Worm (Caenorhabditis elegans) whole organism, L3 larva: ENCODE data around the gene gut-2.

Experiments
- ZK546.5 ChIP-seq: sonication (generic microtip); optimal IDR thresholded peaks from 2 replicates; lab custom pipeline; 2017; ENCODE audit warnings: missing biosample characterization, missing genetic modification characterization
- ama-1 ChIP-seq: fragments of 150-350 bp; optimal IDR thresholded peaks from 2 replicates; lab custom pipeline; 2018
- ceh-16 ChIP-seq: sonication (generic microtip); optimal IDR thresholded peaks from 2 replicates; lab custom pipeline; 2017; ENCODE audit warnings: missing biosample characterization, missing genetic modification characterization
- ceh-28 ChIP-seq: fragments of 150-350 bp; optimal IDR thresholded peaks from 2 replicates; lab custom pipeline; 2014; ENCODE audit warnings: missing biosample characterization, missing genetic modification reagents, missing genetic modification characterization
- ceh-9 ChIP-seq: sonication (generic microtip); optimal IDR thresholded peaks from 2 replicates; lab custom pipeline; 2018; ENCODE audit warnings: missing biosample characterization, missing genetic modification characterization
- daf-12 ChIP-seq: fragments of 150-350 bp; optimal IDR thresholded peaks from 2 replicates; lab custom pipeline; 2014; ENCODE audit warnings: missing biosample characterization, missing genetic modification reagents, missing genetic modification characterization
- egl-27 ChIP-seq: sonication (generic microtip); optimal IDR thresholded peaks from 4 replicates; lab custom pipeline; 2017; ENCODE audit warnings: missing biosample characterization, missing genetic modification reagents, missing genetic modification characterization
- egl-5 ChIP-seq: fragments of 150-350 bp; optimal IDR thresholded peaks from 2 replicates; lab custom pipeline; 2017; ENCODE audit warnings: missing biosample characterization, missing genetic modification reagents, missing genetic modification characterization, inconsistent platforms
- elt-1 ChIP-seq: fragments of 150-350 bp; optimal IDR thresholded peaks from 2 replicates; lab custom pipeline; 2014; ENCODE audit warnings: missing biosample characterization, missing genetic modification characterization
- elt-2 ChIP-seq: sonication (generic microtip); optimal IDR thresholded peaks from 2 replicates; lab custom pipeline; 2016; ENCODE audit warnings: missing genetic modification reagents, mild to moderate bottlenecking, missing genetic modification characterization, missing compliant biosample characterization
- elt-3 ChIP-seq, 3 experiments: fragments of 150-350 bp in 1 of 3; sonication (generic microtip) in 2 of 3; optimal IDR thresholded peaks; 2 replicates in 2 of 3; 4 replicates in 1 of 3; lab custom pipeline; 2014 to 2017; ENCODE audit warnings: missing biosample characterization in 3 of 3, missing genetic modification characterization in 3 of 3
- eor-1 ChIP-seq, 2 experiments: fragments of 150-350 bp; optimal IDR thresholded peaks; 2 replicates each; lab custom pipeline; 2014 to 2018; ENCODE audit warnings: missing biosample characterization in 2 of 2, missing genetic modification characterization in 2 of 2
- fkh-10 ChIP-seq: sonication (generic microtip); optimal IDR thresholded peaks from 2 replicates; lab custom pipeline; 2017; ENCODE audit warnings: missing biosample characterization, missing genetic modification reagents, missing genetic modification characterization
- fos-1 ChIP-seq: fragments of 150-350 bp; optimal IDR thresholded peaks from 2 replicates; lab custom pipeline; 2014; ENCODE audit warnings: missing biosample characterization, missing genetic modification characterization
- hmg-11 ChIP-seq: sonication (generic microtip); optimal IDR thresholded peaks from 2 replicates; lab custom pipeline; 2016; ENCODE audit warnings: missing genetic modification characterization, missing compliant biosample characterization
- lin-15B ChIP-seq: fragments of 150-350 bp; optimal IDR thresholded peaks from 2 replicates; lab custom pipeline; 2014; ENCODE audit warnings: missing biosample characterization, missing genetic modification characterization
- lin-39 ChIP-seq: fragments of 150-350 bp; optimal IDR thresholded peaks from 2 replicates; lab custom pipeline; 2018; ENCODE audit warnings: missing biosample characterization, missing genetic modification reagents, missing genetic modification characterization
- lsy-12 ChIP-seq: sonication (generic microtip); optimal IDR thresholded peaks from 2 replicates; lab custom pipeline; 2016; ENCODE audit warnings: mild to moderate bottlenecking, missing genetic modification characterization, missing compliant biosample characterization
- mdl-1 ChIP-seq: fragments of 150-350 bp; optimal IDR thresholded peaks from 2 replicates; lab custom pipeline; 2014; ENCODE audit warnings: missing biosample characterization, missing genetic modification characterization
- nfya-1 ChIP-seq: sonication (generic microtip); optimal IDR thresholded peaks from 2 replicates; lab custom pipeline; 2017; ENCODE audit warnings: missing genetic modification characterization, mild to moderate bottlenecking, missing compliant biosample characterization, antibody characterized with exemption, moderate library complexity; ENCODE audit not compliant: insufficient read depth
- nhr-23 ChIP-seq: fragments of 150-350 bp; optimal IDR thresholded peaks from 2 replicates; lab custom pipeline; 2014; ENCODE audit warnings: missing biosample characterization, missing genetic modification reagents, missing genetic modification characterization
- nhr-25 ChIP-seq: sonication (generic microtip); optimal IDR thresholded peaks from 2 replicates; lab custom pipeline; 2017; ENCODE audit warnings: missing biosample characterization, missing genetic modification characterization
- nhr-28 ChIP-seq: fragments of 150-350 bp; optimal IDR thresholded peaks from 2 replicates; lab custom pipeline; 2014; ENCODE audit warnings: missing biosample characterization, missing genetic modification characterization
- nhr-43 ChIP-seq: sonication (generic microtip); optimal IDR thresholded peaks from 2 replicates; lab custom pipeline; 2016; ENCODE audit warnings: mild to moderate bottlenecking, missing genetic modification characterization, missing compliant biosample characterization; ENCODE audit not compliant: poor library complexity, severe bottlenecking
- nhr-76 ChIP-seq: fragments of 150-350 bp; sonication (generic microtip); optimal IDR thresholded peaks from 5 replicates; lab custom pipeline; 2014; ENCODE audit warnings: missing biosample characterization, missing genetic modification characterization
- pha-4 ChIP-seq: fragments of 150-350 bp; optimal IDR thresholded peaks from 2 replicates; lab custom pipeline; 2014; ENCODE audit warnings: missing biosample characterization, missing genetic modification reagents, missing genetic modification characterization
- pqm-1 ChIP-seq: fragments of 150-350 bp; optimal IDR thresholded peaks from 2 replicates; lab custom pipeline; 2017; ENCODE audit warnings: missing biosample characterization, missing genetic modification characterization, inconsistent platforms
- skn-1 ChIP-seq: fragments of 150-350 bp; optimal IDR thresholded peaks from 2 replicates; lab custom pipeline; 2014; ENCODE audit warnings: missing biosample characterization, missing genetic modification characterization
- snpc-4 ChIP-seq: fragments of 150-350 bp; optimal IDR thresholded peaks from 2 replicates; lab custom pipeline; 2014; ENCODE audit warnings: missing biosample characterization, missing genetic modification characterization
- tbx-2 ChIP-seq: sonication (generic microtip); optimal IDR thresholded peaks from 2 replicates; lab custom pipeline; 2016; ENCODE audit warnings: mild to moderate bottlenecking, missing genetic modification characterization, missing compliant biosample characterization
- unc-62 ChIP-seq: fragments of 150-350 bp; sonication (generic microtip); optimal IDR thresholded peaks from 4 replicates; lab custom pipeline; 2014; ENCODE audit warnings: missing biosample characterization, missing genetic modification reagents, missing genetic modification characterization
- zag-1 ChIP-seq: fragments of 150-350 bp; optimal IDR thresholded peaks from 2 replicates; lab custom pipeline; 2014; ENCODE audit warnings: missing biosample characterization, missing genetic modification characterization

The gut-2 gene

DNA sequence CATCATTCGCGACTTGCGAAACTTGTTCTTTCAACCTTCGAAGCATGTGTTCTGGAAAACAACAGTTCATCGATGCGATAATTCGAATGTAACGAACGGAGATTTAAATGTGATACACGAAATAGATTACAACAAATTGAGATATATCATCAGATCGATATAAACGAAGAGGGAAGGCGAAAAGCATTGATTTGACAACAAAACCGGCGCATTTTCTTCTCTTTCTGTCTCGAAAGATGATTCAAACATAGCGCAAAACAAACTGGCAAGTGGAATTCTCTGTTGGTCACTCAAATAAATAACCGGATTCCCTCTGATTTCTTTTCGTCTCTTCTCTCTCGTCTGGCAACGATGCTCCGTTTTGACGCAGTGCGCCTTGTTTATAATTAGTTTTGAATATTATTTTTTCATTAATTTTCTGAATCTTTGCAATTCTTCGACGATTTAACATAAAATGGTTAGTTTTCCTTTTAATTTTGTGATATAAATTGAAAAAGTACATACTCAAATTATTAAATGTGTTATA lies at the start of gene gut-2, which contains the start of gene eea-1:
TSS of gene gut-2 (plus strand) at position 369 of the 526 bp plus-strand sequence.
TSS of gene eea-1 (minus strand) at position 51 of the 526 bp plus-strand sequence.
- no peak for TF ChIP-seq ceh-16 (tag; lab: Kevin White, UChicago)
- peak; percentile 86 for TF ChIP-seq nhr-23 (tag; lab: Kevin White, UChicago)
- peak; percentile 14 for TF ChIP-seq elt-2 (tag; lab: Kevin White, UChicago)
- no peak for TF ChIP-seq tbx-2 (tag; lab: Kevin White, UChicago)
- TF ChIP-seq nhr-28 = no peak
- TF ChIP-seq ceh-9 (tag; lab: Kevin White, UChicago) = no peak
- no peak for TF ChIP-seq unc-62 (GFP tag; lab: Kevin White, UChicago)
- peak; percentile 92 for TF ChIP-seq pha-4 (tag; lab: Kevin White, UChicago)
- peak; percentile 74 for TF ChIP-seq hmg-11 (tag; lab: Kevin White, UChicago)
- peak; percentile 69 for TF ChIP-seq nfya-1 (tag; lab: Kevin White, UChicago)
- TF ChIP-seq ceh-28 (tag; lab: Kevin White, UChicago) = peak; percentile 40
- TF ChIP-seq mdl-1 = no peak
- TF ChIP-seq lin-15B (tag; lab: Kevin White, UChicago) = peak; percentile 77
- TF ChIP-seq lin-39 (tag; lab: Kevin White, UChicago) = peak; percentile 8
- TF ChIP-seq nhr-43 (tag; lab: Kevin White, UChicago) = peak; percentile 74
- peak; percentile 73 for TF ChIP-seq nhr-25 (tag; lab: Kevin White, UChicago)
- no peak for TF ChIP-seq skn-1
- TF ChIP-seq snpc-4 = peak; percentile 79
- no peak for TF ChIP-seq zag-1 (tag; lab: Kevin White, UChicago)
- TF ChIP-seq egl-5 = peak; percentile 60
- peak; percentile 19 for TF ChIP-seq ama-1 (lab: Kevin White, UChicago)

ce11 chrV:13453334-13453733 lies 44.2 kb upstream of the gut-2 start, which contains the start of gene lurp-2:
TSS of gene lurp-2 (plus strand) at chrV:13453634.
- TF ChIP-seq egl-27 (tag; lab: Kevin White, UChicago) (no peak), daf-12 (tag; lab: Kevin White, UChicago) (no peak), lin-15B (tag; lab: Kevin White, UChicago) (no peak), fos-1 (tag; lab: Kevin White, UChicago) (no peak), hmg-11 (tag; lab: Kevin White, UChicago) (no peak)

DNA sequence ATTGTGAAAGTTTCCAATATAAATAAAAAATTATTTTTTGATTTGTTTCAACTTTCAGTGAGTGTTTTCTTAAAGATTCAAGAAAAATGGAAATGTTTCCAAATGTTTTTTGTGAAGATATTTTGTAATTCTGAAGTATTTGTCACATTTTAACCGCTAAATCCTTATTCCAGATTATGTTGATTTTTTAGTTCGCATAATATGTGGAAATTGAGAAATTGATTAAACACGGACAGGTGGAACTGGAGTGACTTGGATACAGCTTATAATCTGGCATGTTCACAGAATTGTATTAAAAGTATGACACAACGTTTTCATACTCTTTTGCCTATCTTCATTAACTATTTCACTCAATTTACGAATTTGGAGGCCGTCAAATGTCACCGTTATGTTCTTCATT lies 42.0 kb upstream of the gut-2 start, which contains the start of gene lurp-3:
TSS of gene lurp-3 (plus strand) at position 301 of the 400 bp plus-strand sequence.
- TF ChIP-seq unc-62 (GFP tag; lab: Kevin White, UChicago) = no peak
- TF ChIP-seq, all 47 proteins: peak for 0

ce11 chrV:13457858-13458257 lies 39.6 kb upstream of the gut-2 start, which contains the start of gene F25H9.2:
TSS of gene F25H9.2 (plus strand) at chrV:13458083.
- no peak for TF ChIP-seq fkh-10
- peak; percentile 39 for TF ChIP-seq hmg-11 (tag; lab: Kevin White, UChicago)
- TF ChIP-seq elt-2 (tag; lab: Kevin White, UChicago) = peak; percentile 5
- no peak for TF ChIP-seq lsy-12 (tag; lab: Kevin White, UChicago)
- peak; percentile 20 for TF ChIP-seq lin-15B (tag; lab: Kevin White, UChicago)
- TF ChIP-seq fos-1 (tag; lab: Kevin White, UChicago) = no peak

DNA sequence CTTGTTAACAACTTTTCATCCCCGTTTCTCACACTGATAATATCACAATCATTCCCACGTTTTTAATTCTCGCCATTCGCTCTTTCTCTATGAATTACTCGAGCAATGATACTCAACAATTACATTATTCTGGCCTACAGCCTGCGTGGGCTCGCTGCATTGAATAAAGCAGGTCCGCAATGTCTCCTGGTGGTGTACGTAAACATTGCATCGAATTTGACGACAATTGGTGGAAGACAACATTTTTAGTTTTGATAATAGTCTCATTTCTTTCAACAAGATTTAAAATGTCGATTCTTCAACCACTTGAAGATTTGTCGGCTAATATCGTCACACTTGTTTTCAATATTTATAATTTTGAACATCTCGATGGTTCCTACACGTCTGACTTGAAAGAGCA lies 38.2 kb upstream of the gut-2 start, which contains the start of gene bath-39:
TSS of gene bath-39 (plus strand) at position 137 of the 400 bp plus-strand sequence.
- TF ChIP-seq eor-1 (tag; optimal IDR thresholded peaks at IDR 0.05; lab: Kevin White, UChicago) (no peak), hmg-11 (tag; lab: Kevin White, UChicago) (no peak), lin-39 (tag; lab: Kevin White, UChicago) (no peak), lin-15B (tag; lab: Kevin White, UChicago) (peak; percentile 12), elt-2 (tag; lab: Kevin White, UChicago) (peak; percentile 1), nhr-23 (tag; lab: Kevin White, UChicago) (no peak), pqm-1 (tag; lab: Kevin White, UChicago) (no peak), pha-4 (tag; lab: Kevin White, UChicago) (peak; percentile 27), nhr-28 (no peak), elt-1 (no peak), skn-1 (no peak), ZK546.5 (no peak), elt-3 (tag; optimal IDR thresholded peaks at IDR 0.05; lab: Kevin White, UChicago) (no peak), nhr-76 (tag; lab: Kevin White, UChicago) (no peak), fos-1 (tag; lab: Kevin White, UChicago) (no peak), tbx-2 (tag; lab: Kevin White, UChicago) (no peak), egl-27 (tag; lab: Kevin White, UChicago) (no peak), nfya-1 (tag; lab: Kevin White, UChicago) (no peak)
